Fruit fly (Drosophila melanogaster): ENCODE data around the gene CG7065.

Gene CG7065

DNA sequence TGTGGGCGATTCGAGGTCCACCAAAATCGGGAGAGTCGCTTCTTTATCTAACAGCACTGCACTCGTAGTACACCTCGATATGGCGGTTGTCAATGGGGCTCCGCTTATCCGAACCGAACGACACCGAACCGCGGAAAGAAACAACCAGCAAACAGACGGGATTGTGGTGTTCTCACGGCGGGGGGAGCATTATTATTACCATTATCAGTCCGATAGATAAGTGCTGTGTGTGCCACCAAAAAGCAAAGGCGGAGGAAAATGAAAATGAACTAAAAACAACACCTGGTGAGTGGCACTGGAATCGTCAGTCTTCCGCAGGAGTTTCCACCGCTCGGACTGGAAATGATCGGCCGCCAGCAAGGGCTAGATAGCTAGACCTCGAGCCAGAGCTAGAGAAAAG lies 33.9 kb upstream of the CG7065 start, which contains the start of gene AP-1gamma:
TSS of gene AP-1gamma (plus strand) at position 305 of the 400 bp plus-strand sequence.
- TF ChIP-seq CG17806 (tag; optimal IDR thresholded peaks at IDR 0.05): no peak
- no peak for TF ChIP-seq CG14655 (GFP tag; optimal IDR thresholded peaks at IDR 0.05)
- TF ChIP-seq CG32121 (GFP tag; IDR thresholded peaks at IDR 0.05): no peak
- no peak for TF ChIP-seq Ets98B (GFP tag; IDR thresholded peaks at IDR 0.05)
- no peak for TF ChIP-seq EcR (GFP tag; optimal IDR thresholded peaks at IDR 0.05)
- TF ChIP-seq CG8301 (tag; optimal IDR thresholded peaks at IDR 0.05): no peak
- TF ChIP-seq Pif1B (GFP tag; optimal IDR thresholded peaks at IDR 0.05): no peak

dm6 chrX:9109072-9109844 lies 33.0 kb upstream of the CG7065 start:
- TF ChIP-seq CG4496 (GFP tag; IDR thresholded peaks at IDR 0.05) (peak; percentile 57; the same call in 1 of the 3 replicates), Pif1B (GFP tag; optimal IDR thresholded peaks at IDR 0.05) (no peak), Snoo (tag; optimal IDR thresholded peaks at IDR 0.05) (peak; percentile 23), CG34367 (tag; optimal IDR thresholded peaks at IDR 0.05) (peak; percentile 45), CG8159 (tag; optimal IDR thresholded peaks at IDR 0.05) (peak; percentile 40), fd96Ca (GFP tag; IDR thresholded peaks at IDR 0.05) (no peak; the same call in 2 of the 3 replicates), CG8301 (tag; optimal IDR thresholded peaks at IDR 0.05) (peak; percentile 41), CG10348 (GFP tag; IDR thresholded peaks at IDR 0.05) (no peak), CG15710 (tag; optimal IDR thresholded peaks at IDR 0.05) (peak; percentile 32), CG9948 (tag; optimal IDR thresholded peaks at IDR 0.05) (peak; percentile 50)

DNA sequence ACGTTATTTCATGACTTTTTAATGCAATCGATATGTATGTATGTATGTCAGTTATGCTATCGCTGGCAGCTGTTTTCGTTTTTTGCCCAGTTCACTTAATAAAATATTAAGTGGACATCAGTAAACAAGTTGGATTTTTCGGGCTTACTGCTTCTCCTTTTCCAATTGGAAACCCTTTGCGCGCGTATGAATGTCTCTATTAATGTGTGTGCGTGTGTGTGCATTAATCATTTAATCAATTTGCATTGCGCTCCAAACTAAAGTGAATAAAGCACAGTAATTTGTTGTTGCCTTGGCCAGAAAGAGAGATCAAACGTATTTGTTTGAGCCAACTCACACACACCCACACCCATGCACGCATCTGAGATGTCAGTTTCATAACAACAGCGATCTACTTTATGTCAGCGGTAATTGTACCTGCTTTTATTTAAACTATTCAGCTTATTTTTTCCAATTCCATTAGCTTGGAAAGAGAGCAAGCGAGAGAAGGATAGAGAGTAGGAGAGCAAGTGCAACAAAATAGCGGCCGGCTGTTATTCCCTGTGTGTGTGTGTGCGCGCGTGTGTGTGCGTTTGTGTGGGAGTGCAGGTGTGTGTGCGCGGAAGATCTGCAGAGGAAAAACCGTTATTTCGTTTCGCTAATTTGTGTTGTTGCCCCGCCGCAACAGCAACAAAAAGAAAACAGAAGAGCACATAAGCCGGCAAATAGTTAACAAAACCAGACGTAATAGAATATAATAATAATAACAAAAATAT lies 32.0 kb upstream of the CG7065 start:
- TF ChIP-seq D1 (tag; optimal IDR thresholded peaks at IDR 0.05): no peak

dm6 chrX:9117831-9118230 lies 24.5 kb upstream of the CG7065 start:
- TF ChIP-seq rn (GFP tag; IDR thresholded peaks at IDR 0.05) (no peak), CG12605 (GFP tag; IDR thresholded peaks at IDR 0.05) (no peak), CG14655 (GFP tag; optimal IDR thresholded peaks at IDR 0.05) (no peak), fd96Ca (GFP tag; IDR thresholded peaks at IDR 0.05) (no peak), CG32121 (GFP tag; IDR thresholded peaks at IDR 0.05) (no peak), Ets98B (GFP tag; IDR thresholded peaks at IDR 0.05) (no peak), CG8301 (tag; optimal IDR thresholded peaks at IDR 0.05) (no peak), gl (tag; optimal IDR thresholded peaks at IDR 0.05) (no peak), EcR (GFP tag; optimal IDR thresholded peaks at IDR 0.05) (no peak), CG13204 (GFP tag; optimal IDR thresholded peaks at IDR 0.05) (no peak), Pif1B (GFP tag; optimal IDR thresholded peaks at IDR 0.05) (no peak), Pif1A (GFP tag; optimal IDR thresholded peaks at IDR 0.05) (no peak), CG4496 (GFP tag; IDR thresholded peaks at IDR 0.05) (no peak), CG10348 (GFP tag; IDR thresholded peaks at IDR 0.05) (no peak), D1 (tag; optimal IDR thresholded peaks at IDR 0.05) (no peak), CG17806 (tag; optimal IDR thresholded peaks at IDR 0.05) (no peak), Snoo (tag; optimal IDR thresholded peaks at IDR 0.05) (no peak), CG8159 (tag; optimal IDR thresholded peaks at IDR 0.05) (no peak), CG15710 (tag; optimal IDR thresholded peaks at IDR 0.05) (no peak)

- peak; percentile 18 for TF ChIP-seq CG17806 (tag; optimal IDR thresholded peaks at IDR 0.05)
- TF ChIP-seq EcR (GFP tag; optimal IDR thresholded peaks at IDR 0.05): no peak
- TF ChIP-seq CG8301 (tag; optimal IDR thresholded peaks at IDR 0.05): peak; percentile 45
- TF ChIP-seq CG14655 (GFP tag; optimal IDR thresholded peaks at IDR 0.05): peak; percentile 63
- no peak for TF ChIP-seq CG32121 (GFP tag; IDR thresholded peaks at IDR 0.05)
- 0 out of 3 replicates have a peak, but pooled peaks have one; percentile 38 for TF ChIP-seq CG4496 (GFP tag; IDR thresholded peaks at IDR 0.05)
- TF ChIP-seq fd96Ca (GFP tag; IDR thresholded peaks at IDR 0.05): peak; percentile 46; the same call in 1 of the 3 replicates
- peak; percentile 47 for TF ChIP-seq CG8159 (tag; optimal IDR thresholded peaks at IDR 0.05)
Measured at dm6 chrX:9118961-9119633, 23.2 kb upstream of the CG7065 start.

- TF ChIP-seq CG14655 (GFP tag; optimal IDR thresholded peaks at IDR 0.05) (peak; percentile 1), CG9948 (tag; optimal IDR thresholded peaks at IDR 0.05) (no peak)
Measured at dm6 chrX:9119671-9120364, 22.5 kb upstream of the CG7065 start.

All from whole organism, pupa.